Fruit fly (Drosophila melanogaster) whole organism, embryonic: ENCODE data around the gene Mco1.
A peak's percentile ranks its signal among the peaks of the same experiment; 100 is the strongest.

Source experiments
- Bgb ChIP-seq: fragments of 200-800 bp; sonication (Bioruptor generic); IDR thresholded peaks from 2 replicates; pipeline ENCODE4 v1.3.6; 2022; ENCODE audit warnings: missing biosample characterization, missing genetic modification characterization; ENCODE audit not compliant: partially characterized antibody
- C15 ChIP-seq: fragments of 200-800 bp; sonication (Bioruptor generic); IDR thresholded peaks from 3 replicates; pipeline ENCODE4 v1.3.6; 2022; ENCODE audit warnings: missing biosample characterization, missing genetic modification characterization
- CG1024 ChIP-seq: fragments of 200-800 bp; sonication (Bioruptor generic); IDR thresholded peaks from 2 replicates; pipeline ENCODE4 v1.3.6; 2022; ENCODE audit warnings: missing biosample characterization, missing genetic modification characterization
- CG10267 ChIP-seq: fragments of 200-800 bp; sonication (Bioruptor generic); optimal IDR thresholded peaks from 2 replicates; lab custom pipeline; 2018; ENCODE audit warnings: missing biosample characterization, mild to moderate bottlenecking, missing genetic modification characterization, moderate library complexity
- CG10274 ChIP-seq: fragments of 200-800 bp; sonication (Bioruptor generic); optimal IDR thresholded peaks from 3 replicates; lab custom pipeline; 2017; ENCODE audit warnings: missing biosample characterization, mild to moderate bottlenecking, missing genetic modification characterization
- CG11723 ChIP-seq: fragments of 200-800 bp; sonication (Bioruptor generic); optimal IDR thresholded peaks from 2 replicates; lab custom pipeline; 2017; ENCODE audit warnings: missing biosample characterization, mild to moderate bottlenecking, missing genetic modification characterization
- CG12659 ChIP-seq: fragments of 200-800 bp; sonication (Bioruptor generic); optimal IDR thresholded peaks from 3 replicates; lab custom pipeline; 2017; ENCODE audit warnings: mild to moderate bottlenecking, missing biosample characterization, missing genetic modification reagents, missing genetic modification characterization
- CG14710 ChIP-seq: fragments of 200-800 bp; sonication (Bioruptor generic); optimal IDR thresholded peaks from 3 replicates; lab custom pipeline; 2019; ENCODE audit warnings: missing biosample characterization, mild to moderate bottlenecking, missing genetic modification characterization, moderate library complexity
- CG15011 ChIP-seq: fragments of 200-800 bp; sonication (Bioruptor generic); optimal IDR thresholded peaks from 3 replicates; lab custom pipeline; 2018; ENCODE audit warnings: missing biosample characterization, mild to moderate bottlenecking, missing genetic modification characterization
- CG16779 ChIP-seq: fragments of 200-800 bp; sonication (Bioruptor generic); IDR thresholded peaks from 2 replicates; pipeline ENCODE4 v1.3.6; 2022; ENCODE audit warnings: missing biosample characterization, missing genetic modification characterization
- CG17361 ChIP-seq: fragments of 200-800 bp; sonication (Bioruptor generic); IDR thresholded peaks from 3 replicates; pipeline ENCODE4 v1.3.6; 2022; ENCODE audit warnings: missing biosample characterization, missing genetic modification characterization
- CG2116 ChIP-seq: fragments of 200-800 bp; sonication (Bioruptor generic); optimal IDR thresholded peaks from 3 replicates; lab custom pipeline; 2018; ENCODE audit warnings: missing biosample characterization, mild to moderate bottlenecking, missing genetic modification characterization
- CG42726 ChIP-seq: fragments of 200-800 bp; sonication (Bioruptor generic); IDR thresholded peaks from 2 replicates; pipeline ENCODE4 v1.3.6; 2022; ENCODE audit warnings: missing biosample characterization, missing genetic modification characterization; ENCODE audit not compliant: partially characterized antibody
- CG4820 ChIP-seq: fragments of 200-800 bp; sonication (Bioruptor generic); optimal IDR thresholded peaks from 3 replicates; lab custom pipeline; 2016; ENCODE audit warnings: missing biosample characterization, missing genetic modification characterization
- CG5180 ChIP-seq: fragments of 200-800 bp; sonication (Bioruptor generic); optimal IDR thresholded peaks from 3 replicates; lab custom pipeline; 2017; ENCODE audit warnings: missing biosample characterization, missing genetic modification characterization, mild to moderate bottlenecking, moderate library complexity, missing genetic modification reagents
- CG5245 ChIP-seq: fragments of 200-800 bp; sonication (Bioruptor generic); optimal IDR thresholded peaks from 3 replicates; lab custom pipeline; 2016; ENCODE audit warnings: missing biosample characterization, missing genetic modification characterization
- CG8359 ChIP-seq: fragments of 200-800 bp; sonication (Bioruptor generic); optimal IDR thresholded peaks from 2 replicates; lab custom pipeline; 2017; ENCODE audit warnings: missing biosample characterization, mild to moderate bottlenecking, missing genetic modification characterization, borderline replicate concordance
- CG9797 ChIP-seq: fragments of 200-800 bp; sonication (Bioruptor generic); optimal IDR thresholded peaks from 3 replicates; lab custom pipeline; 2018; ENCODE audit warnings: missing biosample characterization, mild to moderate bottlenecking, missing genetic modification characterization
- D19B ChIP-seq: fragments of 200-800 bp; sonication (Bioruptor generic); optimal IDR thresholded peaks from 2 replicates; lab custom pipeline; 2017; ENCODE audit warnings: missing biosample characterization, mild to moderate bottlenecking, missing genetic modification characterization
- Dfd ChIP-seq, 2 experiments: fragments of >200 bp; optimal IDR thresholded peaks; 2 replicates each; lab custom pipeline; 2017; ENCODE audit warnings: missing biosample characterization in 2 of 2, missing genetic modification characterization in 2 of 2
- Doc3 ChIP-seq: fragments of 200-800 bp; sonication (Bioruptor generic); IDR thresholded peaks from 3 replicates; pipeline ENCODE4 v1.3.6; 2022; ENCODE audit warnings: missing biosample characterization, missing genetic modification characterization; ENCODE audit not compliant: partially characterized antibody
- H2.0 ChIP-seq: fragments of 200-800 bp; sonication (Bioruptor generic); IDR thresholded peaks from 2 replicates; pipeline ENCODE4 v1.3.6; 2022; ENCODE audit warnings: missing biosample characterization, missing genetic modification characterization
- Hr39 ChIP-seq: fragments of >200 bp; optimal IDR thresholded peaks from 2 replicates; lab custom pipeline; 2017
- MTF-1 ChIP-seq: fragments of 200-800 bp; sonication (Bioruptor generic); optimal IDR thresholded peaks from 2 replicates; lab custom pipeline; 2018; ENCODE audit warnings: missing biosample characterization, mild to moderate bottlenecking, missing genetic modification characterization, borderline replicate concordance
- Pdp1 ChIP-seq, 2 experiments: fragments of 200-800 bp; sonication (Bioruptor generic); optimal IDR thresholded peaks; 3 replicates each; lab custom pipeline; 2016; ENCODE audit warnings: missing biosample characterization in 2 of 2, missing genetic modification characterization in 2 of 2, mild to moderate bottlenecking in 1 of 2, moderate library complexity in 1 of 2
- Spps ChIP-seq: fragments of 200-800 bp; sonication (Bioruptor generic); optimal IDR thresholded peaks from 2 replicates; lab custom pipeline; 2018; ENCODE audit warnings: missing biosample characterization, mild to moderate bottlenecking, missing genetic modification characterization
- Vsx1 ChIP-seq: fragments of 200-800 bp; sonication (Bioruptor generic); optimal IDR thresholded peaks from 2 replicates; lab custom pipeline; 2017; ENCODE audit warnings: missing biosample characterization, mild to moderate bottlenecking, missing genetic modification characterization, missing genetic modification reagents
- abd-A ChIP-seq: fragments of 200-800 bp; sonication (Bioruptor generic); optimal IDR thresholded peaks from 3 replicates; lab custom pipeline; 2019; ENCODE audit warnings: missing biosample characterization, mild to moderate bottlenecking, missing genetic modification characterization, moderate library complexity
- ap ChIP-seq: fragments of 200-800 bp; sonication (Bioruptor generic); IDR thresholded peaks from 2 replicates; pipeline ENCODE4 v1.3.6; 2022; ENCODE audit warnings: missing biosample characterization, missing genetic modification characterization
- ash1 ChIP-seq: fragments of 200-800 bp; sonication (Bioruptor generic); optimal IDR thresholded peaks from 2 replicates; lab custom pipeline; 2018; ENCODE audit warnings: missing biosample characterization, mild to moderate bottlenecking, missing genetic modification characterization
- bcd ChIP-seq: fragments of 200-800 bp; sonication (Bioruptor generic); optimal IDR thresholded peaks from 2 replicates; lab custom pipeline; 2017; ENCODE audit warnings: missing biosample characterization, mild to moderate bottlenecking, missing genetic modification characterization
- bowl ChIP-seq: fragments of 200-800 bp; sonication (Bioruptor generic); IDR thresholded peaks from 2 replicates; pipeline ENCODE4 v1.3.6; 2022; ENCODE audit warnings: missing biosample characterization, missing genetic modification characterization
- chm ChIP-seq: fragments of 200-800 bp; sonication (Bioruptor generic); IDR thresholded peaks from 2 replicates; pipeline ENCODE4 v1.3.6; 2022; ENCODE audit warnings: missing biosample characterization, missing genetic modification characterization
- croc ChIP-seq: fragments of 200-800 bp; sonication (Bioruptor generic); conservative IDR thresholded peaks from 3 replicates; pipeline ENCODE4 v1.3.6; 2022; ENCODE audit warnings: missing biosample characterization, missing genetic modification characterization
- dan ChIP-seq: fragments of 200-800 bp; sonication (Bioruptor generic); IDR thresholded peaks from 2 replicates; pipeline ENCODE4 v1.3.6; 2022; ENCODE audit warnings: missing biosample characterization, missing genetic modification characterization
- ems ChIP-seq: fragments of 200-800 bp; sonication (Bioruptor generic); optimal IDR thresholded peaks from 3 replicates; lab custom pipeline; 2016; ENCODE audit warnings: missing biosample characterization, missing genetic modification characterization
- fu2 ChIP-seq: fragments of 200-800 bp; sonication (Bioruptor generic); optimal IDR thresholded peaks from 2 replicates; lab custom pipeline; 2016; ENCODE audit warnings: missing biosample characterization, missing genetic modification characterization
- gfzf ChIP-seq: fragments of 200-800 bp; sonication (Bioruptor generic); optimal IDR thresholded peaks from 2 replicates; lab custom pipeline; 2016; ENCODE audit warnings: missing biosample characterization, mild to moderate bottlenecking, missing genetic modification characterization, moderate library complexity
- lilli ChIP-seq: fragments of 200-800 bp; sonication (Bioruptor generic); optimal IDR thresholded peaks from 3 replicates; lab custom pipeline; 2016; ENCODE audit warnings: missing biosample characterization, missing genetic modification characterization
- nau ChIP-seq: fragments of 200-800 bp; sonication (Bioruptor generic); optimal IDR thresholded peaks from 3 replicates; lab custom pipeline; 2017; ENCODE audit warnings: missing biosample characterization, mild to moderate bottlenecking, missing genetic modification characterization, missing genetic modification reagents
- nom ChIP-seq: fragments of 200-800 bp; sonication (Bioruptor generic); optimal IDR thresholded peaks from 2 replicates; lab custom pipeline; 2017; ENCODE audit warnings: missing biosample characterization, missing genetic modification characterization, mild to moderate bottlenecking, moderate library complexity, missing genetic modification reagents
- seq ChIP-seq: fragments of 200-800 bp; sonication (Bioruptor generic); IDR thresholded peaks from 2 replicates; pipeline ENCODE4 v1.3.6; 2022; ENCODE audit warnings: missing biosample characterization, missing genetic modification characterization
- sima ChIP-seq: fragments of 200-800 bp; sonication (Bioruptor generic); optimal IDR thresholded peaks from 2 replicates; lab custom pipeline; 2016; ENCODE audit warnings: missing biosample characterization, missing genetic modification characterization
- slou ChIP-seq: fragments of 200-800 bp; sonication (Bioruptor generic); optimal IDR thresholded peaks from 3 replicates; lab custom pipeline; 2016; ENCODE audit warnings: missing biosample characterization, missing genetic modification characterization
- sob ChIP-seq: fragments of 200-800 bp; sonication (Bioruptor generic); IDR thresholded peaks from 2 replicates; pipeline ENCODE4 v1.3.6; 2022; ENCODE audit warnings: missing biosample characterization, missing genetic modification characterization
- sqz ChIP-seq: fragments of 200-800 bp; sonication (Bioruptor generic); optimal IDR thresholded peaks from 3 replicates; lab custom pipeline; 2018; ENCODE audit warnings: missing biosample characterization, mild to moderate bottlenecking, missing genetic modification characterization
- tna ChIP-seq: fragments of 200-800 bp; sonication (Bioruptor generic); IDR thresholded peaks from 2 replicates; pipeline ENCODE4 v1.3.6; 2022; ENCODE audit warnings: missing biosample characterization, missing genetic modification characterization; ENCODE audit not compliant: partially characterized antibody
- zfh1 ChIP-seq: fragments of 200-800 bp; sonication (Bioruptor generic); IDR thresholded peaks from 3 replicates; pipeline ENCODE4 v1.3.6; 2022; ENCODE audit warnings: missing biosample characterization, missing genetic modification characterization

Gene Mco1

DNA sequence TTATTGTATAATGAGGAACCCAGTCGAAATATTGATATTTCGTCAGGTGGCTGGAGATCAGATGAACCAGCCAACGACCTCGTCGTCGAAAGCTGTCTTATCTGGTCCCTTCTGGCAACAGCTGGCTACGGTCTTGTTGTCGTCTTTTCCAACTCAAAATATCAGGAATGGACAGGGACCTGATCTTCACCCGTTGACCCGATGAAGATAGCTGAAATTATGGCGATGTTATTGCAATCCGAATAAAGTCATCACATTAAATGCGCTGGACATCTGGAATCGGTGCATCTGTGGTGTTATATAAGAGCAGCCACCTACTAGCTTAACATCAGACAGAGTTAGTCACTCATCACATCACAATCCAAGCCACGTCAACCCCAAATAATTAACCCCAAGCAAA, 10.1 kb downstream of the Mco1 start, which contains the start of gene Fbp2:
Gene Fbp2, plus strand, starts transcription at position 251 of the 400 bp plus-strand sequence.
- TF ChIP-seq CG11723, result no peak
- TF ChIP-seq Pdp1 (GFP tag; optimal IDR thresholded peaks at IDR 0.05; lab: Kevin White, UChicago), result peak in 1 of 2 experiments; percentile 77

DNA sequence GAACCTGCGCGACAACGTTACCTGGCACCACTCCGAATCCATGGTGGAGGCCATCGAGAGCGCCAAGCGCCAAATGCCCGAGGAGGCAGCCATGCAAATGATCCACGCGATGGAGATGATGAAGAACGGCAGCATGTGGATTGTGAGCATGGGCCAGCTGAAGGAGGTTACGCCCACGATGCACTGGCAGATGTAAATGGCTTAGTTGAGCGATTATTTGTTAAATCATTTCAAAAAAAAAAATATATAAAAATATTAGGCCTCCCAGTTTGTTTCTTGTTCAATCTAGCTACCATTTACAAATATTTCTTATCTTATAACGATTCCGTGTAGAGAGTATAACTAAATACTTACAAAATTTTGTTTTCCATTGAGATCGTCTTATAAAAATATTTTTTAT, 11.2 kb downstream of the Mco1 start, which contains the start of gene CG42847:
Gene CG42847, plus strand, starts transcription at position 301 of the 400 bp plus-strand sequence.
- TF ChIP-seq bowl, result no peak
- TF ChIP-seq CG10274, result no peak
- TF ChIP-seq Dfd (GFP tag; optimal IDR thresholded peaks at IDR 0.05; lab: Kevin White, UChicago), result no peak
- no peak for TF ChIP-seq chm (GFP tag; lab: Robert Waterston, UW)
- TF ChIP-seq dan (GFP tag; lab: Robert Waterston, UW), result no peak
- TF ChIP-seq CG8359, result no peak
- TF ChIP-seq CG9797 (GFP tag; lab: Kevin White, UChicago), result no peak
- TF ChIP-seq CG1024 (GFP tag; lab: Robert Waterston, UW), result no peak
- TF ChIP-seq zfh1 (GFP tag; lab: Robert Waterston, UW), result no peak
- TF ChIP-seq sqz, result no peak
- no peak for TF ChIP-seq CG42726 (GFP tag; lab: Robert Waterston, UW)
- no peak for TF ChIP-seq CG4820
- TF ChIP-seq CG5180 (GFP tag; lab: Kevin White, UChicago), result no peak
- no peak for TF ChIP-seq H2.0 (GFP tag; lab: Robert Waterston, UW)
- no peak for TF ChIP-seq CG16779
- no peak for TF ChIP-seq tna (GFP tag; lab: Robert Waterston, UW)
- no peak for TF ChIP-seq MTF-1 (GFP tag; lab: Kevin White, UChicago)
- no peak for TF ChIP-seq CG17361 (GFP tag; lab: Robert Waterston, UW)
- TF ChIP-seq sima, result no peak

DNA sequence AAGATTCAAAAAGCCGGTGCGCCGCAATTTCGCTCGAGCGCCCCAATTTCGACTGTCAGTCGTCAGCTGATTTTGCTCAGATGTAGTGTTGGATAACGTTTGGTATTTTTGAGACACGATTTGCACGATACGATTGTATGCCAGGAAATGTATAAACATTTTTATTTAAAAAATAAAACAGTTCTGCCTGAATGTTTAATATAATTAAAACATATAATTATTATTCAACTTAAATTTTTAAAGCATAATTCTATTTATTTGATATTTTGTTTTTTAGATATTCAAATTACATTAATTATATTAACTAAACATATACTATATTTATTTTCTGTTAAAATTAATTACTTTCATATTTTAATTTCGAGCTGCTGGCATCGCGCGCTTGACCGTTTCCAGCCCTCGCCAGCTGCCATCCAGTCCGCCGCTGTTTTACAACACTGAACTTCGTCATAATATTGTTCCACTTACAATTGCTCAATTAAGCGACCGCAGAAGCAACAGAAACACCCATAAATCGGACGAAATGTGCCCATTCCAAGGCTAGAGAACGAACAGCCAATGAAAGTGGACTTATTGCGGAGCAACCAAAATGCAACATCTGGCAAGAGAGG, 14.7 kb downstream of the Mco1 start, which contains the start of the genes FucTB and scat:
Gene FucTB, minus strand, starts transcription at position 61 of the 611 bp plus-strand sequence.
Gene scat, plus strand, starts transcription at position 414 of the 611 bp plus-strand sequence.
- TF ChIP-seq ash1 (GFP tag; lab: Kevin White, UChicago) (no peak), D19B (GFP tag; lab: Kevin White, UChicago) (peak; percentile 80), seq (GFP tag; lab: Robert Waterston, UW) (peak; percentile 81), gfzf (GFP tag; lab: Kevin White, UChicago) (no peak), lilli (GFP tag; lab: Kevin White, UChicago) (peak; percentile 78), croc (GFP tag; lab: Robert Waterston, UW) (peak; percentile 93), CG12659 (GFP tag; lab: Kevin White, UChicago) (peak; percentile 94), C15 (GFP tag; lab: Robert Waterston, UW) (0 out of 3 replicates have a peak, but pooled peaks have one; percentile 50), ems (peak; percentile 42), Spps (tag; lab: Kevin White, UChicago) (peak; percentile 67), slou (GFP tag; lab: Kevin White, UChicago) (peak; percentile 88), nom (GFP tag; lab: Kevin White, UChicago) (no peak), Vsx1 (peak; percentile 70), Doc3 (GFP tag; lab: Robert Waterston, UW) (no peak), Hr39 (lab: Kevin White, UChicago) (no peak), fu2 (peak; percentile 68), bcd (GFP tag; lab: Kevin White, UChicago) (peak; percentile 95), nau (no peak), CG10267 (peak; percentile 97), abd-A (tag; lab: Kevin White, UChicago) (no peak), ap (GFP tag; lab: Robert Waterston, UW) (peak; percentile 84), CG2116 (GFP tag; lab: Kevin White, UChicago) (peak; percentile 59), CG14710 (peak; percentile 95), CG15011 (GFP tag; lab: Kevin White, UChicago) (peak; percentile 57), CG5245 (GFP tag; lab: Kevin White, UChicago) (peak; percentile 79), Bgb (GFP tag; lab: Robert Waterston, UW) (peak; percentile 47), sob (GFP tag; lab: Robert Waterston, UW) (peak; percentile 94), MTF-1 (GFP tag; lab: Kevin White, UChicago) (peak; percentile 6)
